Worm (Caenorhabditis elegans) whole organism, L4/young adult: Measurements from ENCODE around the gene srx-125.

Source experiments
- W03F9.2 ChIP-seq: fragments of 150-350 bp; optimal IDR thresholded peaks from 2 replicates; lab custom pipeline; 2014; ENCODE audit warnings: missing biosample characterization, missing genetic modification characterization
- dao-5 ChIP-seq: sonication (generic microtip); optimal IDR thresholded peaks from 2 replicates; lab custom pipeline; 2016; ENCODE audit warnings: missing genotype, missing genetic modification characterization, moderate library complexity, missing compliant biosample characterization

DNA sequence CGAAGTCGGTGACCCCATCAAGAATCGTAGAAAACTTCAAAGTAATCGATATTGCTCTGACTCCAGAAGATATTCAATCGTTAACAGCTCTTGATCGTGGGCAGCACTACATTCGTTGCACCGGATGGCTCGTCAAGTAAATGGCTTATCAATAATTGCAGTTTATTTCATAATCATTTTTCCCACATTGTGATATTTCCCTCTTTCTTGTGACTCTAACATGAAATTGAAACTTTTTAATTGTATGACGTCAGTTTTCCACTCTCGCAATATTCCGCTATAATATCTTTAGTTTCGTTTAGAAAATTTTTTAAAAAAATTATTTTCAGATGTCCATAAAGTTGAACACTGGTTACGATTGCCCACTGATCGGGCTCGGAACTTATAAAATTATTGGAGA is 40.8 kb downstream of the srx-125 start, which contains the start of gene F53F1.3:
- TF ChIP-seq W03F9.2 (tag; lab: Kevin White, UChicago): no peak
- no peak for TF ChIP-seq dao-5 (tag; lab: Kevin White, UChicago)
